Worm (Caenorhabditis elegans) whole organism, late embryonic: ENCODE data around the gene T25D1.3.

Experiments
- ceh-31 ChIP-seq: sonication (generic microtip); optimal IDR thresholded peaks from 2 replicates; lab custom pipeline; 2016; ENCODE audit warnings: missing genetic modification characterization, missing compliant biosample characterization
- dmd-4 ChIP-seq: sonication (generic microtip); optimal IDR thresholded peaks from 2 replicates; lab custom pipeline; 2016; ENCODE audit warnings: borderline replicate concordance, missing genetic modification characterization, missing compliant biosample characterization
- elt-4 ChIP-seq: sonication (generic microtip); optimal IDR thresholded peaks from 2 replicates; lab custom pipeline; 2016; ENCODE audit warnings: missing genetic modification characterization, missing compliant biosample characterization
- eyg-1 ChIP-seq: sonication (generic microtip); optimal IDR thresholded peaks from 2 replicates; lab custom pipeline; 2016; ENCODE audit warnings: missing genotype, missing genetic modification characterization, missing compliant biosample characterization
- lin-11 ChIP-seq: fragments of 200-800 bp; sonication (Bioruptor generic); optimal IDR thresholded peaks from 2 replicates; lab custom pipeline; 2018; ENCODE audit warnings: mild to moderate bottlenecking, missing genetic modification characterization, missing compliant biosample characterization
- nhr-11 ChIP-seq: fragments of 150-350 bp; optimal IDR thresholded peaks from 2 replicates; lab custom pipeline; 2014; ENCODE audit warnings: missing biosample characterization, missing genetic modification characterization
- odd-2 ChIP-seq: sonication (generic microtip); optimal IDR thresholded peaks from 2 replicates; lab custom pipeline; 2017; ENCODE audit warnings: antibody characterized with exemption, mild to moderate bottlenecking, missing genetic modification characterization, missing compliant biosample characterization
- pha-2 ChIP-seq: sonication (generic microtip); optimal IDR thresholded peaks from 2 replicates; lab custom pipeline; 2017; ENCODE audit warnings: mild to moderate bottlenecking, missing genetic modification characterization, missing compliant biosample characterization
- pha-4 ChIP-seq: fragments of 150-350 bp; optimal IDR thresholded peaks from 2 replicates; lab custom pipeline; 2018; ENCODE audit warnings: missing biosample characterization, missing genetic modification reagents, missing genetic modification characterization
- pqm-1 ChIP-seq: sonication (generic microtip); optimal IDR thresholded peaks from 2 replicates; lab custom pipeline; 2016; ENCODE audit warnings: missing genetic modification characterization, missing compliant biosample characterization
- sox-2 ChIP-seq: fragments of 200-800 bp; sonication (Bioruptor generic); IDR thresholded peaks from 2 replicates; pipeline ENCODE4 v1.3.6; 2022; ENCODE audit warnings: missing genetic modification reagents, missing genetic modification characterization, missing compliant biosample characterization
- sox-4 ChIP-seq: sonication (generic microtip); optimal IDR thresholded peaks from 2 replicates; lab custom pipeline; 2017; ENCODE audit warnings: mild to moderate bottlenecking, missing genetic modification characterization, inconsistent platforms, missing compliant biosample characterization
- unc-55 ChIP-seq: sonication (generic microtip); optimal IDR thresholded peaks from 2 replicates; lab custom pipeline; 2017; ENCODE audit warnings: missing biosample characterization, missing genetic modification reagents, missing genetic modification characterization
- unc-86 ChIP-seq: sonication (generic microtip); optimal IDR thresholded peaks from 2 replicates; lab custom pipeline; 2016; ENCODE audit warnings: missing genetic modification characterization, missing compliant biosample characterization

- TF ChIP-seq unc-55 (GFP tag; lab: Kevin White, UChicago) (no peak), dmd-4 (tag; lab: Kevin White, UChicago) (no peak), nhr-11 (no peak), eyg-1 (tag; lab: Kevin White, UChicago) (no peak), lin-11 (no peak), pha-4 (tag; lab: Kevin White, UChicago) (no peak), pha-2 (tag; lab: Kevin White, UChicago) (no peak), sox-2 (GFP tag; lab: Robert Waterston, UW) (no peak), odd-2 (tag; lab: Kevin White, UChicago) (no peak), elt-4 (no peak), pqm-1 (tag; lab: Kevin White, UChicago) (no peak), ceh-31 (tag; lab: Kevin White, UChicago) (no peak), sox-4 (tag; lab: Kevin White, UChicago) (no peak), unc-86 (tag; lab: Kevin White, UChicago) (no peak)
Observed at ce11 chrX:16527815-16528214, 22.4 kb downstream of the T25D1.3 start.
